Worm (Caenorhabditis elegans): ENCODE data around the gene mig-21.

The mig-21 gene

DNA sequence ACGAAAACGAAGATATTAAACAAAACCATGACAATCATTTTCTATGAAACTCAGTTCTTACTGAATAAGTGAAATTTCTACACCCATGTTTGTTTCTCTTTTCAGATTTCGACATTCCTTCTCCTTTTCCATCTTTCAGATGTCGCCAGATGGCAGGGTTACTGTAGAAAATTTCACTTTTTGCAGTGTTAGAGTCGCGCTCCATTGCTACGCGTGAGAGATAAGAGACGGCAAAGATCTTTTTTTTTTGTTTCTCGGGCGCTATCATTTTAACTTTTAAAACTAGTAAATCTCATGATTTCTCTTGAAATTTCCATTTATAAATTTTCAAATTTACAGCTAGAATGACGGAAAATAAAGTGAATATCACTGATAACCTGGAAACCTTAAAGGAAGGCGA, at the start of gene mig-21, which contains the start of gene F01F1.2:
Gene mig-21 (minus strand): TSS at position 166 of the 400 bp plus-strand sequence.
Gene F01F1.2 (plus strand): TSS at position 340 of the 400 bp plus-strand sequence.
- no peak for TF ChIP-seq pag-3 (tag; optimal IDR thresholded peaks at IDR 0.05; ENCODE audit: borderline replicate concordance)

DNA sequence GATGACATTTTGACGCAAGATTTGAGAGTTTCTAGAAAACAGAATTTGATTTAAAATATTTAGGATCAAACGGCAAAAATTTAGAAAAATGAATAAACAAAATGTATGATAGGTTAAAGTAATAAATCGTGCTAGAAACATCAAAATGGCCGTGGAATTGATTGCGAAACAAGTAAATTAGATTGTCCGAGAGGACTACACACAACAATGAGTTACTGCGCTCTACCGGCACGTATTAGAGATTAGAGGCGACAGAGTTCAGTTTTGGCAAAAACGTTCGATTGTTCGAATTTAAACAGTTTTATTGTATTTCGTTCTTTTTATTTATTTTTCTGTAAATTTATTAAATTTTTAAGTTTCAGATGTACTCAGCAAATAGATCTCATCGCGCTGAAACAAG, 47.5 kb upstream of the mig-21 start, which contains the start of the genes dnc-2 and bcl-7:
Gene dnc-2 (minus strand): TSS at position 33 of the 400 bp plus-strand sequence.
Gene bcl-7 (plus strand): TSS at position 363 of the 400 bp plus-strand sequence.
- TF ChIP-seq ama-1 (optimal IDR thresholded peaks at IDR 0.05), result no peak
- TF ChIP-seq K02D7.2 (tag; optimal IDR thresholded peaks at IDR 0.05), result no peak
- TF ChIP-seq unc-42 (tag; optimal IDR thresholded peaks at IDR 0.05), result peak; percentile 26

DNA sequence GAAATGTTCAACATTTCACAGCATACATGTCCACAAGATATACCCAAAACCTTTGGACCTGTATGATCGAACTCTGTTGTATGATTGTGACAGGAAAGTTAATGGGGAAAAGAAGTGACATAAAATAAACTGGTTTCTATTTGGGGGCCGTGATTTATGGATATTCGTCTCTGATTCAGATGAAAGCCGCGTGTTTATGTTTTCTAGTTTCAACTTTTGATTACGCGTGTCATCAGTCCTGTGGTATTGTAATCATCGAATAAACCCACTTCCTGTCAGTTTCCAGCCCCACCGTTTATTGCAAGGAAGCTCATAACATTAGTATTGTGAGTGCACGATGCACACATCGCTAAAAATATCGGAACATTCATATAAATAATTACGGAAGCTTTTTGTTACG, 44.1 kb upstream of the mig-21 start:
- TF ChIP-seq ceh-9 (tag; optimal IDR thresholded peaks at IDR 0.05) (no peak), sox-4 (tag; optimal IDR thresholded peaks at IDR 0.05) (no peak), ceh-19 (GFP tag; optimal IDR thresholded peaks at IDR 0.05) (no peak), ets-4 (tag; optimal IDR thresholded peaks at IDR 0.05) (no peak), fkh-6 (tag; optimal IDR thresholded peaks at IDR 0.05) (no peak), unc-55 (GFP tag; optimal IDR thresholded peaks at IDR 0.05) (no peak), gmeb-2 (tag; optimal IDR thresholded peaks at IDR 0.05) (no peak), ceh-30 (tag; optimal IDR thresholded peaks at IDR 0.05) (no peak), ztf-16 (tag; optimal IDR thresholded peaks at IDR 0.05) (no peak), unc-42 (tag; optimal IDR thresholded peaks at IDR 0.05) (no peak)

DNA sequence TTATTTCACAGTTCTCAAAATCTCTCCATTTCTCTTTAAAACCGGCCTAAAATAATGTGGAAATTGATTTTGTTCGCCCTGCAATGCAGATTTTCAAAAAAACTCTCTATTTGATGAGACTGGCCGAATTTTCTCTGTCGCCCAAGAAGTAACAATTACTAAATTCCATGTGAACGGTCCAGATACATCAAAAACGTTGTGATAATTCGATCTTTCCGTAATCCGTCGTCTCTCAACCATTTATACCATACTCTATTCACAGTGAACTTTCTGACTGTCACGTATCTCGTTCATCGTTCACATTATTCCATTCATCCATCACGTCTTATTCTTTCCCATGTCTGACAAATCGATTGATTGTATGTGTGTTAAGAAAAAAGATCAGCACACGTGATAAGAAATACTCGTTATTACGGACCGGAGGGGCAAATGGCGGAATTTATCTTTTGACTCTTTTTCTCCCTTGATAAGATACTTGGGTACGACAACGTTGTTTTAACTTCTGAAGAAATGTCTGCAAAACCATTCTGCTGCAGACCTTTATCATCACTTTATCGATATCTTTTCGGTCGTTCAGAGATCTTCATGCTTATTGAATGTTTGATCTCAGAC, 43.0 kb upstream of the mig-21 start:
- TF ChIP-seq elt-2 (tag; optimal IDR thresholded peaks at IDR 0.05), result peak; percentile 14
- no peak for TF ChIP-seq ceh-9 (tag; optimal IDR thresholded peaks at IDR 0.05)

DNA sequence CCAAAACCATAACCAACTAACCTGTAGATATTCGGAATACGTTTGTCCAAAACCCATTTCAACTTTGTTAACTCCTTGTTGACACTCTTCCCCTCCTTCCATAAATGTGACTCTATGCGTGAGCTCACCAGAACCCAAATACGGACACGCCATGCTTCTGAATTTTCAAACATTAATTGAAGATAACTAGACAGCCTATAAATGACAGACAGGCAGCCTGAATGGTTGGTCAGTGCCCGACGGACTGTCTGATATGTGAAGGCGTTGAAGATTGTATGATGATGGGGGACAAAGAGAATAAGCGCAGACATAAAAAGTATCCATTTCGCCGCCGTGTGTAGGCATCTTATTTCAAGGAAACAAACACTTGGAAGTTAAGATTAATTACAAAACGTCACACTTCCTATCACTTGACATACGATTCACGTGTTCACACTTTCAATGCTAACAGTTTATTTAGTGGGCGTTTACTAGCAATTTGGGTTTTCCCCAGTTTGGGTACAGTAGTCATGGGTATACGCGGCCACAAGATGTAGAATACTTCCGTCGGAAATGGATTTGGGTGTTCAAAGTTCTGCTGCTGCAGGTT, 41.7 kb upstream of the mig-21 start, which contains the start of the genes tdo-2 and C28H8.2:
Gene tdo-2 (minus strand): TSS at position 157 of the 589 bp plus-strand sequence.
Gene C28H8.2 (plus strand): TSS at position 524 of the 589 bp plus-strand sequence.
- TF ChIP-seq dmd-4 (tag; optimal IDR thresholded peaks at IDR 0.05; ENCODE audit: borderline replicate concordance) (no peak), ceh-19 (GFP tag; optimal IDR thresholded peaks at IDR 0.05) (no peak), ztf-16 (tag; optimal IDR thresholded peaks at IDR 0.05) (no peak), pax-1 (tag; optimal IDR thresholded peaks at IDR 0.05) (no peak), fax-1 (tag; optimal IDR thresholded peaks at IDR 0.05) (no peak), sdc-2 (tag; optimal IDR thresholded peaks at IDR 0.05) (no peak), lim-6 (tag; optimal IDR thresholded peaks at IDR 0.05) (no peak), pqm-1 (tag; optimal IDR thresholded peaks at IDR 0.05) (no peak), K02D7.2 (tag; optimal IDR thresholded peaks at IDR 0.05) (no peak)

DNA sequence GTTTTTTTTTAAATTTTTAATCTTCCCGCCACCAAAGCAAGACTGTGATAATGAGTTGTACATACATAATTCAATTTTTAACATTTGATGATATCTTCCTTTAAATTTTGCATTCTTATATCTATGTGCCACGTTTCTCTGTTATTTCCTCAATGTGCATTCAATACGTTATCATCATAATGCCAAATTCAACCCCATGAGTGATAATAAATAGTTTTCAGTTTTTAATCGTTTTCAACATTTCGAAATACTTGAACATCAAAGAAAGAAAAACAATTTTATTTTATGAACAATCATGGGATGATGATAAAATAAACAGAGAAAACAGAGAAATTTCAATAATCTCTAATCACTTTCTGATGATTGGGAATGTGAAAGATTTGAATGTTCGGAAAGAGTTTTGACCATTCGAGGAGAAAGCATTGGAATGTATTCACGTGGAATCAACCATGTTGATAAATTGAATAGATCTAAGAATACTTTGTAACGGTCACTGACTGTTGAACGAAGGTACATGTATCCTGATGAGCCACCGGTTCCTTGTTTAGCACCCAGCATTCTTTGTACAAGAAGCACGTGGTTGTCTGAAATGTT, 39.3 kb upstream of the mig-21 start:
- TF ChIP-seq K02D7.2 (tag; optimal IDR thresholded peaks at IDR 0.05) (no peak), ahr-1 (tag; optimal IDR thresholded peaks at IDR 0.05) (no peak), elt-2 (tag; optimal IDR thresholded peaks at IDR 0.05) (peak; percentile 23)

DNA sequence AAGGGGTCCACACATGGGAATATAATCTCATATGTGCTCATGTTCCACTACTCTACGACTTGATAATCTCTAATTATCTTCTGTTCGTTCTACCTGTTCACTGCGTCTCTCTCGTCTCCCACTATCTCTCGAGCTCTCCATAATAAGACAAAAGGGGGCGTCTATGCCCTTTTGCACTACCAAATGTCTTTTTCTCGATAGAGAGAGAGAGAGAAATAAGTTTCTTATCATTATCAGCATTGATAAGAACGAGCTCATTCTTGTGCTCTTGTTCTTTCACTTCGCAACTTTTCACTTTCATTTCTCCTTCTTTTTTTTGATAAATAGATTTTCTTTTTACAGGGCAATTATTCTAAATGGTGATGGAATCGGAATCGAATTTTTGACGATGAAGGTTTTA, 37.7 kb upstream of the mig-21 start:
- no peak for TF ChIP-seq sdc-2 (tag; optimal IDR thresholded peaks at IDR 0.05)
- TF ChIP-seq elt-2 (tag; optimal IDR thresholded peaks at IDR 0.05), result peak; percentile 94
- TF ChIP-seq syd-9 (tag; optimal IDR thresholded peaks at IDR 0.05), result no peak
- no peak for TF ChIP-seq unc-42 (tag; optimal IDR thresholded peaks at IDR 0.05)
- TF ChIP-seq unc-3 (GFP tag; conservative IDR thresholded peaks at IDR 0.05), result no peak
- TF ChIP-seq unc-3 (tag; optimal IDR thresholded peaks at IDR 0.05), result no peak

DNA sequence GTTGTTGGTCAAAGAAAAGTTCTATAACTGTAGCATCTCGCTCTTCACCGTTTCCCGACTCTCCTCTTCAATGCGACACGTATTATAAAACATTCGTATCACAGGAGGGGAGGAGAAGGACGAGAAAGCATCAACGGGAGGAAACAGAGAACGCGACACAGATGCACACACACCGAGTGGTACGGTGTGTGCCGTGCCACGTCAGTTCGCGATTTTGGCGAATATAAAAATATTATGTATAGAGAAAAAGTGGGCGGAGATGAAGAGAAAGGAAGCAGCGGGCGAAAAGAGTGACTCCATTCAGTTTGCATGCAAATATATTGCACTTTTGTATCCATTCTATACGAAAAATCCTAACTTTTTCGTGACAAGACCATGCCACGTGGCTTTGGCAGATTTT, 36.5 kb upstream of the mig-21 start:
- TF ChIP-seq nfya-1 (tag; optimal IDR thresholded peaks at IDR 0.05) (peak; percentile 55), pros-1 (tag; optimal IDR thresholded peaks at IDR 0.05) (no peak), elt-2 (tag; optimal IDR thresholded peaks at IDR 0.05) (peak; percentile 5)
